Worm (Caenorhabditis elegans) whole organism, young adult: ENCODE data around the gene mrpl-49.

Experiments used
- nfya-1 ChIP-seq: sonication (generic microtip); optimal IDR thresholded peaks from 2 replicates; lab custom pipeline; 2017; ENCODE audit warnings: antibody characterized with exemption, missing compliant biosample characterization, missing genetic modification characterization, borderline replicate concordance; ENCODE audit not compliant: insufficient read depth
- unc-62 ChIP-seq: fragments of 150-350 bp; optimal IDR thresholded peaks from 2 replicates; lab custom pipeline; 2014; ENCODE audit warnings: missing biosample characterization, missing genetic modification reagents, missing genetic modification characterization

- TF ChIP-seq unc-62 (GFP tag; lab: Kevin White, UChicago): no peak
- no peak for TF ChIP-seq nfya-1 (tag; lab: Kevin White, UChicago)
These were observed 31.6 kb upstream of the mrpl-49 start for ce11 chrV:12696790-12697189.
